Worm (Caenorhabditis elegans): Measurements from ENCODE around the gene K04A8.20.

K04A8.20 gene

DNA sequence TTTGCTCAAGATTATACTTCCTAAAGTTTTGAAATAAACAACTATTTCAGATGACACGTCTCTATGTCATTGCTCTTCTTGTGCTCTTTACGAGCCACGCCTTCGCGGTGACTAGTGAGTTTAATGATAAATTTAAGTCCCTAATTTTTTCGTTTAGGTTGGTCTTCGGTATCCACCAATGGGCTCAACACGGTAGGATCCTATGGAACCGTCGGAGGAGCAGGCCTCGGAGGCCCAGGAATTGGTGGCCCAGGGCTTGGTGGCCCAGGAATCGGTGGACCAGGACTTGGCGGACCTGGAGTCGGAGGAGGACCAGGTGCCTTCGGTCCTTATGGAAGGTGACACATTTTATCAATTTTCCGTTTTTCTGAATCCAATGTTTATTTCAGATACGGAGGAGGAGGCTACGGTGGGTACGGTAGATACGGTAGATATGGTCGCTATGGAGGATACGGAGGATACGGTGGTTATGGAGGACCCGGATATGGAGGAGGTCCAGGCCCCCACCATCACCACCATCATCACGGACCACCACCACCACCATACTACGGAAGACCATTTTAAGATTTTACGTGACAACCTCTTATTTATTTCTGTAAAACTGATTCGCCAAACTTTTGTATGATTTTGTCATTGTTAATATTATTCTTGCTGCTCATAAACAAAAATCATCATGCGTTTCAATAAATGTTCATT, 28.7 kb upstream of the K04A8.20 start, which contains the start of the genes F46E10.2 and F46E10.18:
Gene F46E10.2, plus strand, starts transcription at position 51 of the 696 bp plus-strand sequence.
Gene F46E10.18, plus strand, starts transcription at position 646 of the 696 bp plus-strand sequence.
- no peak for TF ChIP-seq nhr-12 (tag; optimal IDR thresholded peaks at IDR 0.05)
- TF ChIP-seq elt-1 (tag; optimal IDR thresholded peaks at IDR 0.05) = no peak
- TF ChIP-seq unc-62 (GFP tag; optimal IDR thresholded peaks at IDR 0.05) = no peak
- no peak for TF ChIP-seq nhr-21 (tag; optimal IDR thresholded peaks at IDR 0.05)

DNA sequence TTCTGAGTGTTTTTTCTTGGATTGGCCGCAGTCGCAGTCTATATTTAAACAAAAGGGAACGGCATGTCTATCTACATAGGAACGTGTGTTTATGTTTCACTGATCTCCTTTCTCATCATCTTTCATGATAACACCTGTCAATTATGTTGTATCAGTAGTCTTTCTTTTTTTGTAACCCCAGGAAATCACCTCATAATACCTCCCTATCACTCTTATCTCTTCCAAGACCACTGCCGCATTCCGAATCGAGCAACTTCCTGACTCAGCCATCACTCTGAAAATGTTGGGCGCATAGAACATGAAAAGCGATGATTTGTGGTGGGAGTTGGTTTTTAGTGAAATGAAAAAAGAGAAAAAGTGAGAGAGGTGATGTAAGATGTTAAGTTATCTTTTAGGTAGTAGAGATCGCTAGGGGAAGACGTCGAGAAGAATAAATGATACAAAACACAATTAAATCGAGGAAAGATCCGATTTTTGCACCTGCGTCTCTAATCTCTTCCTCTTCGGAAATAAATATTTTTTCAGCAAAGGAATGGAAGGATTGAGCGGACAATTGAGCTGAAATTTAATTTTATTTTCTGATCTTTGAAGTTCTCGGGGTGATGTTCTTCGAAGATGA, 26.3 kb upstream of the K04A8.20 start:
- peak; percentile 86 for TF ChIP-seq fos-1 (tag; optimal IDR thresholded peaks at IDR 0.05)
- TF ChIP-seq F13H6.1 (tag; optimal IDR thresholded peaks at IDR 0.05) = no peak
- no peak for TF ChIP-seq gmeb-1 (tag; optimal IDR thresholded peaks at IDR 0.05)
- TF ChIP-seq sma-9 (GFP tag; optimal IDR thresholded peaks at IDR 0.05) = peak; percentile 13
- TF ChIP-seq sma-9 (tag; optimal IDR thresholded peaks at IDR 0.05) = no peak
- no peak for TF ChIP-seq crh-2 (tag; optimal IDR thresholded peaks at IDR 0.05)
- TF ChIP-seq ama-1 (optimal IDR thresholded peaks at IDR 0.05) = no peak

DNA sequence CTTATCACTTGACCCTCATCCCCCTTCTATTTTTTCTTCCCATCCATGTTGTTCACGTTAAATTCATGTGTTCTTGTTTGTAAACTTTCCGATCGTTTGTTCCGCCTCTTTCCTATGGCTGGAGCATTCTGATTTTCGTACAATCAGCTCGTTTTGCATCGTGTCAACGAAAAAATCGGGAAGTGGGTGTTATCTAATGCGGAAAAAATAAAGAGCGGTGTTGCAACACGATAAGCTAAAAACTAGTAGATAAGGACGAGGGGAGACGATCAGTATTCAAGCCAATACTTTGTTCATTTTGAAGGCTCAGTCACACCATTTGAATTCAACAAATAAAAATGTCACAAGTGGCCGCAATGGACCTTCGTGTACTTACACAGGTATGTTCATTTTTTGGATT, 24.5 kb upstream of the K04A8.20 start, which contains the start of gene acs-1:
Gene acs-1, plus strand, starts transcription at position 233 of the 400 bp plus-strand sequence.
- peak; percentile 82 for TF ChIP-seq fos-1 (tag; optimal IDR thresholded peaks at IDR 0.05)
- no peak for TF ChIP-seq dmd-4 (tag; optimal IDR thresholded peaks at IDR 0.05)
- no peak for TF ChIP-seq ZK546.5 (tag; optimal IDR thresholded peaks at IDR 0.05)
- TF ChIP-seq F13H6.1 (tag; optimal IDR thresholded peaks at IDR 0.05) = no peak
- peak; percentile 19 for TF ChIP-seq egl-27 (tag; optimal IDR thresholded peaks at IDR 0.05)

DNA sequence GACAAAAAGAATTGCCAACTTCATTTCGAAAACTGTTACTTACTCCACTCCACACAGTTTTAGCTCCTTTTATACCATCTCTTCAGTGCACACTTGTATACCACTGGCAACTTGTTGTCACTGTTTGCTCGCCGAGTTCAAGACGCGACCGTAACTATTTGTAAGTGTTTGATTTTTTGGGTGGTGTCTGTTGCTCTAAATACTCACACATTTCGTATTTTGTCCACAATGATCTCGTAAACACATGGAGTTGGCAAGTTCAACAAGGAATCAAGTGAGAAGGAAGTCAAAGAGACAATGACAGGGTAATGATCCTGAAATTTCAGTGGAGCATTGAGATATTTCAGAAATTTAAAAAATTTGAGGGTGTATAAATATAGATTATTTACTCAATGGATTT, 16.2 kb upstream of the K04A8.20 start, which contains the start of gene hpo-26:
Gene hpo-26, minus strand, starts transcription at position 31 of the 400 bp plus-strand sequence.
- no peak for TF ChIP-seq alr-1 (tag; optimal IDR thresholded peaks at IDR 0.05)
- TF ChIP-seq ztf-1 (GFP tag; conservative IDR thresholded peaks at IDR 0.05) = no peak
- TF ChIP-seq mdl-1 (tag; optimal IDR thresholded peaks at IDR 0.05) = no peak
- no peak for TF ChIP-seq lin-11 (tag; optimal IDR thresholded peaks at IDR 0.05)
- no peak for TF ChIP-seq gmeb-1 (tag; optimal IDR thresholded peaks at IDR 0.05)
- no peak for TF ChIP-seq ZK546.5 (tag; optimal IDR thresholded peaks at IDR 0.05)
- no peak for TF ChIP-seq sem-4 (tag; optimal IDR thresholded peaks at IDR 0.05)
- peak; percentile 39 for TF ChIP-seq nhr-129 (tag; optimal IDR thresholded peaks at IDR 0.05)
- no peak for TF ChIP-seq Y55F3AM.14 (GFP tag; optimal IDR thresholded peaks at IDR 0.05)
- TF ChIP-seq mbf-1 (tag; optimal IDR thresholded peaks at IDR 0.05) = no peak
- no peak for TF ChIP-seq snpc-4 (tag; optimal IDR thresholded peaks at IDR 0.05)
- peak; percentile 22 for TF ChIP-seq sma-9 (GFP tag; optimal IDR thresholded peaks at IDR 0.05)
- no peak for TF ChIP-seq sma-9 (tag; optimal IDR thresholded peaks at IDR 0.05)
- TF ChIP-seq egl-27 (tag; optimal IDR thresholded peaks at IDR 0.05) = no peak
- peak; percentile 70 for TF ChIP-seq F13H6.1 (tag; optimal IDR thresholded peaks at IDR 0.05)
- no peak for TF ChIP-seq ama-1 (optimal IDR thresholded peaks at IDR 0.05)
- no peak for TF ChIP-seq lsy-2 (tag; optimal IDR thresholded peaks at IDR 0.05)
- TF ChIP-seq skn-1 (tag; optimal IDR thresholded peaks at IDR 0.05) = no peak
- TF ChIP-seq nhr-77 (tag; optimal IDR thresholded peaks at IDR 0.05) = no peak
- no peak for TF ChIP-seq unc-39 (tag; optimal IDR thresholded peaks at IDR 0.05)

DNA sequence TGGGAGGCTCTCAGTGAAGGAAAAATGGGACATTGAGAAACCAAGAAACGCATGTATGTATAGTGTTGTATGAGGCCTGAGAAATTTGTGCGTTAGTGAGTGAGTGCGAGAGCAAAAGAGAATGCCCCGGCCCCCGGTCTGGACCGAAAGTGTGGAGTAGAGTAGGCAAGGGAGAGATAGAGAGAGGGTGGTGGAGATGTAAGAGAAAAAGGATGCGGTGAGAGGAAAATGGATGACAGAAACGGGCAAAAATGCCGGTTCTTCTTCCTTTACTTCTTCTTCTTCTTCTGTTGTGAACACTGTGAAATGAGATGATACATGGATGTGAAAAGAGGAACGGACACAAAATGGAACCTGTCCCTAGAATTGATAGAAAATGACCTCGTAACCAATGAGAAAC, 10.9 kb upstream of the K04A8.20 start:
- TF ChIP-seq nhr-129 (tag; optimal IDR thresholded peaks at IDR 0.05) = peak; percentile 29
- peak; percentile 7 for TF ChIP-seq unc-55 (GFP tag; optimal IDR thresholded peaks at IDR 0.05)
- TF ChIP-seq sma-9 (GFP tag; optimal IDR thresholded peaks at IDR 0.05) = no peak
- TF ChIP-seq sma-9 (tag; optimal IDR thresholded peaks at IDR 0.05) = no peak
- TF ChIP-seq lsy-2 (tag; optimal IDR thresholded peaks at IDR 0.05) = peak in 1 of 2 experiments; percentile 12
- peak; percentile 16 for TF ChIP-seq crh-2 (tag; optimal IDR thresholded peaks at IDR 0.05)
- no peak for TF ChIP-seq mbf-1 (tag; optimal IDR thresholded peaks at IDR 0.05)
- no peak for TF ChIP-seq nhr-23 (tag; optimal IDR thresholded peaks at IDR 0.05)
- TF ChIP-seq nhr-10 (tag; optimal IDR thresholded peaks at IDR 0.05) = no peak
- peak; percentile 30 for TF ChIP-seq C34F6.9 (tag; optimal IDR thresholded peaks at IDR 0.05)
- TF ChIP-seq F13H6.1 (tag; optimal IDR thresholded peaks at IDR 0.05) = peak; percentile 30
- peak; percentile 5 for TF ChIP-seq fos-1 (tag; optimal IDR thresholded peaks at IDR 0.05)
- TF ChIP-seq nhr-237 (tag; optimal IDR thresholded peaks at IDR 0.05) = no peak
